Fruit fly (Drosophila melanogaster): ENCODE measurements around the gene CG5177.

Gene CG5177

DNA sequence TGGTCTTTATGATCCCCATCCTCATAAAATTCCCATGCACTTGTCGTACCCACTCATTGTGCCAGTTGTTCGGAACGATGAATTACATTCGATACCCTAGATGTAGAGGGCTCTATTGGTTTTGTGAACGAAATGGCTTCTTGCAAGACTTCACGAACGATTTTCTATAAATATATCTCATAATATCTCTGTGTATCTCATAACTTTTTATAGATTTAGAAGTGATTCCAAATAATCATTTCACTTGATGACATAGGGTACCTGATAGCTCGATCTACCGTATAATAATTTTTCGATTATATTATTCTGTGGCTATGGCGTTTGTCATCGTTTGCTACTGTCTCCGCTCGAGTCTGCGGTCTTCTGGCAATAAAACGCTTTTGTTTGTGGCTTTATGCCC lies 8.1 kb upstream of the CG5177 start (continued):
- TF ChIP-seq CG32532 (GFP tag; IDR thresholded peaks at IDR 0.05) (peak; percentile 88), jigr1 (GFP tag; IDR thresholded peaks at IDR 0.05) (0 out of 3 replicates have a peak, but pooled peaks have one; percentile 43), CG11247 (GFP tag; IDR thresholded peaks at IDR 0.05) (peak; percentile 54), wek (GFP tag; optimal IDR thresholded peaks at IDR 0.05) (no peak), CG9727 (GFP tag; optimal IDR thresholded peaks at IDR 0.05) (peak; percentile 35), org-1 (GFP tag; optimal IDR thresholded peaks at IDR 0.05) (peak; percentile 48), Sox102F (GFP tag; optimal IDR thresholded peaks at IDR 0.05) (peak; percentile 77), Mes4 (GFP tag; optimal IDR thresholded peaks at IDR 0.05) (no peak), exex (tag; optimal IDR thresholded peaks at IDR 0.05) (no peak), PHDP (tag; optimal IDR thresholded peaks at IDR 0.05) (peak; percentile 72), Abd-B (GFP tag; optimal IDR thresholded peaks at IDR 0.05) (peak; percentile 73), Opbp (GFP tag; IDR thresholded peaks at IDR 0.05; ENCODE audit: partially characterized antibody) (no peak), z (GFP tag; IDR thresholded peaks at IDR 0.05) (no peak), h (optimal IDR thresholded peaks at IDR 0.05) (no peak), lov (optimal IDR thresholded peaks at IDR 0.05) (no peak), lov (GFP tag; IDR thresholded peaks at IDR 0.05) (no peak), Gug (GFP tag; IDR thresholded peaks at IDR 0.05) (peak; percentile 78), btn (GFP tag; optimal IDR thresholded peaks at IDR 0.05) (no peak), ase (GFP tag; IDR thresholded peaks at IDR 0.05) (peak; percentile 73; the same call in 1 of the 3 replicates), CG2120 (GFP tag; optimal IDR thresholded peaks at IDR 0.05) (peak; percentile 79), CG34224 (GFP tag; IDR thresholded peaks at IDR 0.05; ENCODE audit: partially characterized antibody) (no peak), Max (GFP tag; optimal IDR thresholded peaks at IDR 0.05) (no peak), Jarid2 (GFP tag; optimal IDR thresholded peaks at IDR 0.05) (no peak), zen2 (GFP tag; IDR thresholded peaks at IDR 0.05; ENCODE audit: partially characterized antibody) (no peak), CG7786 (GFP tag; optimal IDR thresholded peaks at IDR 0.05) (peak; percentile 3), CG6813 (GFP tag; optimal IDR thresholded peaks at IDR 0.05) (peak; percentile 39), CG17186 (GFP tag; optimal IDR thresholded peaks at IDR 0.05) (no peak), kah (GFP tag; optimal IDR thresholded peaks at IDR 0.05) (no peak), CG14667 (GFP tag; IDR thresholded peaks at IDR 0.05) (peak; percentile 75), klu (GFP tag; IDR thresholded peaks at IDR 0.05) (peak; percentile 58; the same call in 1 of the 2 replicates), CG12071 (GFP tag; optimal IDR thresholded peaks at IDR 0.05) (peak; percentile 42), grau (tag; optimal IDR thresholded peaks at IDR 0.05) (peak; percentile 62), Myb (GFP tag; optimal IDR thresholded peaks at IDR 0.05) (peak; percentile 11), CG16813 (GFP tag; IDR thresholded peaks at IDR 0.05; ENCODE audit: partially characterized antibody) (no peak), run (tag; optimal IDR thresholded peaks at IDR 0.05) (peak; percentile 60), stc (GFP tag; IDR thresholded peaks at IDR 0.05) (peak; percentile 67), CG6854 (GFP tag; optimal IDR thresholded peaks at IDR 0.05) (peak; percentile 29), GATAe (GFP tag; conservative IDR thresholded peaks at IDR 0.05) (no peak), HLH3B (GFP tag; IDR thresholded peaks at IDR 0.05) (peak; percentile 79), CG1832 (GFP tag; optimal IDR thresholded peaks at IDR 0.05) (no peak), lilli (GFP tag; optimal IDR thresholded peaks at IDR 0.05) (peak; percentile 73), nerfin-1 (tag; optimal IDR thresholded peaks at IDR 0.05) (no peak), zen (tag; optimal IDR thresholded peaks at IDR 0.05) (peak; percentile 15), CG11560 (tag; IDR thresholded peaks at IDR 0.05) (no peak), p53 (GFP tag; optimal IDR thresholded peaks at IDR 0.05) (no peak), MTF-1 (GFP tag; optimal IDR thresholded peaks at IDR 0.05; ENCODE audit: borderline replicate concordance) (peak; percentile 37), CTCF (GFP tag; optimal IDR thresholded peaks at IDR 0.05) (no peak), Atf-2 (GFP tag; optimal IDR thresholded peaks at IDR 0.05) (no peak), E2f2 (GFP tag; IDR thresholded peaks at IDR 0.05) (peak; percentile 47), stwl (tag; optimal IDR thresholded peaks at IDR 0.05) (no peak), chinmo (GFP tag; IDR thresholded peaks at IDR 0.05; ENCODE audit: partially characterized antibody) (no peak), Ravus (GFP tag; IDR thresholded peaks at IDR 0.05) (no peak; the same call in 1 of the 2 replicates)

Measured in whole organism, embryonic.